Fruit fly (Drosophila melanogaster): ENCODE data around the gene Jhbp16.

Gene Jhbp16

DNA sequence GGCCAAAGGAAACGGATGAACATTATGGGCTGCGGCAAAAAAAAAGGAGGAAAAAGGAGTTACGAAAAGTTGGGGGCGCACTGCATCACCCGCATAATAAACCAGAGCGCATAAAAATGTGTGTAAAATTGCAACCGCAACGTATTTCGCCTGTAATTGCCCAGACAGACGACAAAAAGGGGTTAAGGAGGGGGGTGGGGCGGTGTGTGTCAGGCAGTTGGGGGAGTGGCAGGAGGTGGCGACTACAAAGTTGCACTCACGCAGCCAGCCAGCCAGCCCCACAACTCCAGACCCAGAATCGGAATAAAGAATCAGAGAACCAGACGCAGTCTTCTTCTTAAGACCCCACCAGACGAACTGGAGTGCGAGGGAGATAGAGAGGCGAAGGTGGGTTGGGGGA is 13.7 kb upstream of the Jhbp16 start:
- TF ChIP-seq EcR (GFP tag; optimal IDR thresholded peaks at IDR 0.05) (peak; percentile 20), fd96Ca (GFP tag; IDR thresholded peaks at IDR 0.05) (peak; percentile 24; the same call in 1 of the 3 replicates), Pif1B (GFP tag; optimal IDR thresholded peaks at IDR 0.05) (no peak), CG13204 (GFP tag; optimal IDR thresholded peaks at IDR 0.05) (peak; percentile 72)

DNA sequence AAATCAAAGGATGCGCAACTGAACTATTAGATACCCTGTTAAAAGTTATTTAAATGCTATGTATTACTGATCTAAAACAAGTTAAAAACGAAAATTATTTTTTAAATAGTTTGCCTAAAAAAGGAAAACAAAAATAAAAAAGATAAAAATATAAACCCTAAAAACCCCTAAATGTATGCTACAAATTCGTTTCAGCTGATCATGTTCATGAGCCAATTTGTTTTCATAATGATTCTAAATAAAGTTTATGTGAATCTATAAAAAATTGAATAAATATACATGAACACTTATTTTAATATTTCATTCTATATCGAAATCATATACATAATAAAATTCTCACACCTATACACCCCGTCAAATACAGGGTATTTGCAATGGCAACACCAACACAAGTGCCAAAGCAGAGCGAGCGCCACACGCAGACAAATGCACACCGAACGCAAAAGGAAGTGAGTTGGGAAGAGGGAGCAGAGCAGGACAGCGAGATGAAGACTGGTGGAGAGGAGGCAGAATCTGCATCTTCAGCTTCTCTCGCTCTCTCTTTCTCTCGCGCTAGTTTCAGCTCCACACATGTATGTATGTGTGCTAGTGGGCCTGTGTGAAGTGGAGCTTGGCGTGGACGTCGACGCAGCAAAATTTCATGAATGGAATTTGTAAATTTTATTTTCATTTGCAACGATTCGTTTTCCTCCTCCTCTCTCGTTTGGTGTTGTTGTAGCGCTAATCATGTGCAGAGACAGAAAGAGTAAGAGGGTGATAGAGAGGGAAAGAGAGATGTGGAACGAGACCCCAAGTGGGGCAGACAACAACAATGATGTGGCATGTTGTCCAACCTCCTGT is 12.9 kb upstream of the Jhbp16 start:
- peak; percentile 74 for TF ChIP-seq Snoo (tag; optimal IDR thresholded peaks at IDR 0.05)
- TF ChIP-seq CG17806 (tag; optimal IDR thresholded peaks at IDR 0.05), result peak; percentile 90
- peak; percentile 96 for TF ChIP-seq CG9948 (tag; optimal IDR thresholded peaks at IDR 0.05)
- peak; percentile 76 for TF ChIP-seq EcR (GFP tag; optimal IDR thresholded peaks at IDR 0.05)
- TF ChIP-seq CG8159 (tag; optimal IDR thresholded peaks at IDR 0.05), result peak; percentile 97
- no peak for TF ChIP-seq gl (tag; optimal IDR thresholded peaks at IDR 0.05)
- no peak for TF ChIP-seq CG10348 (GFP tag; IDR thresholded peaks at IDR 0.05)
- TF ChIP-seq Ets98B (GFP tag; IDR thresholded peaks at IDR 0.05), result peak; percentile 33; the same call in 1 of the 2 replicates
- peak; percentile 95 for TF ChIP-seq CG15710 (tag; optimal IDR thresholded peaks at IDR 0.05)
- TF ChIP-seq CG8301 (tag; optimal IDR thresholded peaks at IDR 0.05), result peak; percentile 90
- no peak; the same call in none of the 2 replicates for TF ChIP-seq CG12605 (GFP tag; IDR thresholded peaks at IDR 0.05)
- TF ChIP-seq CG14655 (GFP tag; optimal IDR thresholded peaks at IDR 0.05), result peak; percentile 96
- TF ChIP-seq rn (GFP tag; IDR thresholded peaks at IDR 0.05), result peak; percentile 65
- peak; percentile 77 for TF ChIP-seq Pif1B (GFP tag; optimal IDR thresholded peaks at IDR 0.05)
- peak; percentile 88 for TF ChIP-seq CG34367 (tag; optimal IDR thresholded peaks at IDR 0.05)
- peak; percentile 51; the same call in 1 of the 2 replicates for TF ChIP-seq CG32121 (GFP tag; IDR thresholded peaks at IDR 0.05)
- peak; percentile 32 for TF ChIP-seq CG13204 (GFP tag; optimal IDR thresholded peaks at IDR 0.05)
- no peak for TF ChIP-seq CG4496 (GFP tag; IDR thresholded peaks at IDR 0.05)
- TF ChIP-seq D1 (tag; optimal IDR thresholded peaks at IDR 0.05), result peak; percentile 87
- TF ChIP-seq fd96Ca (GFP tag; IDR thresholded peaks at IDR 0.05), result peak; percentile 70
- peak; percentile 52 for TF ChIP-seq Pif1A (GFP tag; optimal IDR thresholded peaks at IDR 0.05)

DNA sequence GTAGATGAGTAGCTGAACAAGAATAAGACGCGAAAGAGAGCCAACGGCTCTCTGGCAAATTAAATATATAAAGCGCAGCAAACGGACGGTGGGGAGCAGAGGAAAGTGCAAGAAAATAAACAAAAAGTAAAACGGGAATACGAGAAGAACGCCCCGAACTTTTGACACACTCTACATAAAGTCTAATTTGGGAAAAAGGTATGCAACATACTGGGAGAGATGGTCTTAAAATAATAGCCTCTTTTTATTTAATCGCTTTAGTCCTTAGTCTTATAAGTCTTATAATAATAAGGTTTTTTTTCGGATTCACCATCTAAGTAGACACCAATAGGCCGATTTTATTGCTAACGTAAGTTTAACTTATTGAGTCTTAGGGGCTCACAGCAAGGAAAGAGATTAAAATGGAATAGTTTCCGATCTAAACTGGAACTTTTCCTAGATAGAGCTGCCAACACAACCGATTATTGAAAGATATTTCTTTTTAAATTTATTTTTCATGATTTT is 11.2 kb upstream of the Jhbp16 start:
- TF ChIP-seq CG8301 (tag; optimal IDR thresholded peaks at IDR 0.05) (peak; percentile 52), CG13204 (GFP tag; optimal IDR thresholded peaks at IDR 0.05) (peak; percentile 15), rn (GFP tag; IDR thresholded peaks at IDR 0.05) (0 out of 2 replicates have a peak, but pooled peaks have one; percentile 12), CG34367 (tag; optimal IDR thresholded peaks at IDR 0.05) (peak; percentile 50), CG15710 (tag; optimal IDR thresholded peaks at IDR 0.05) (peak; percentile 53), CG17806 (tag; optimal IDR thresholded peaks at IDR 0.05) (peak; percentile 48), CG10348 (GFP tag; IDR thresholded peaks at IDR 0.05) (no peak), CG32121 (GFP tag; IDR thresholded peaks at IDR 0.05) (peak; percentile 48; the same call in 1 of the 2 replicates), Pif1A (GFP tag; optimal IDR thresholded peaks at IDR 0.05) (peak; percentile 28), CG12605 (GFP tag; IDR thresholded peaks at IDR 0.05) (peak; percentile 41; the same call in 1 of the 2 replicates), EcR (GFP tag; optimal IDR thresholded peaks at IDR 0.05) (no peak), CG14655 (GFP tag; optimal IDR thresholded peaks at IDR 0.05) (peak; percentile 75), gl (tag; optimal IDR thresholded peaks at IDR 0.05) (peak; percentile 30), fd96Ca (GFP tag; IDR thresholded peaks at IDR 0.05) (peak; percentile 63; the same call in 1 of the 3 replicates), Ets98B (GFP tag; IDR thresholded peaks at IDR 0.05) (peak; percentile 40; the same call in 1 of the 2 replicates), D1 (tag; optimal IDR thresholded peaks at IDR 0.05) (no peak), Snoo (tag; optimal IDR thresholded peaks at IDR 0.05) (no peak), CG8159 (tag; optimal IDR thresholded peaks at IDR 0.05) (peak; percentile 69), Pif1B (GFP tag; optimal IDR thresholded peaks at IDR 0.05) (no peak), CG9948 (tag; optimal IDR thresholded peaks at IDR 0.05) (peak; percentile 66), CG4496 (GFP tag; IDR thresholded peaks at IDR 0.05) (peak; percentile 74)

dm6 chr3R:21653434-21653833 is 10.8 kb upstream of the Jhbp16 start:
- TF ChIP-seq CG32121 (GFP tag; IDR thresholded peaks at IDR 0.05) (no peak), gl (tag; optimal IDR thresholded peaks at IDR 0.05) (peak; percentile 71), EcR (GFP tag; optimal IDR thresholded peaks at IDR 0.05) (peak; percentile 67), Ets98B (GFP tag; IDR thresholded peaks at IDR 0.05) (no peak), CG9948 (tag; optimal IDR thresholded peaks at IDR 0.05) (no peak), CG4496 (GFP tag; IDR thresholded peaks at IDR 0.05) (no peak), CG13204 (GFP tag; optimal IDR thresholded peaks at IDR 0.05) (peak; percentile 56), CG17806 (tag; optimal IDR thresholded peaks at IDR 0.05) (no peak)

DNA sequence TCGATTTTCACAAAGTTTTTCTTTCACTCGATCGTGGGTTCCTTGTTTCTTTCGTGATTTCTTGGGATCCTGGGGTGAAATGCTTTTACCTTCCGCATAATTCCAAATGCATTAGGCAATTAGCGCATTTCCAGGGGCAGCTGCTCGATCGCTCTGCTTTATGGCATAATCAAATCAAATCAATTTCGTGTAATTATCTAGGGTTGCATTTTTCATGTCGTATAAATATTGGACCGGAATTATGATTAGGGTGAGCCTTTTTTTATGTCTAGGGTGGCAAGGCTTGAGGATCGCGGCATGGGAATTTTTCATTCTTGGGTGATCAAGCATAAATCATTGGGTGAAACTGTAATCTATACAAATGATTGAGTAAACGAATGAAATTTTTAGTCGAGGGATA is 9.4 kb upstream of the Jhbp16 start:
- TF ChIP-seq Ets98B (GFP tag; IDR thresholded peaks at IDR 0.05) (no peak), CG8159 (tag; optimal IDR thresholded peaks at IDR 0.05) (peak; percentile 61)

- TF ChIP-seq CG8159 (tag; optimal IDR thresholded peaks at IDR 0.05) (no peak), D1 (tag; optimal IDR thresholded peaks at IDR 0.05) (no peak), Snoo (tag; optimal IDR thresholded peaks at IDR 0.05) (no peak), Pif1B (GFP tag; optimal IDR thresholded peaks at IDR 0.05) (no peak), CG17806 (tag; optimal IDR thresholded peaks at IDR 0.05) (peak; percentile 6), CG15710 (tag; optimal IDR thresholded peaks at IDR 0.05) (no peak), fd96Ca (GFP tag; IDR thresholded peaks at IDR 0.05) (no peak), EcR (GFP tag; optimal IDR thresholded peaks at IDR 0.05) (no peak), CG32121 (GFP tag; IDR thresholded peaks at IDR 0.05) (peak; percentile 24; the same call in 1 of the 2 replicates), CG14655 (GFP tag; optimal IDR thresholded peaks at IDR 0.05) (no peak), CG8301 (tag; optimal IDR thresholded peaks at IDR 0.05) (no peak)
Observed at dm6 chr3R:21655384-21655783, 8.8 kb upstream of the Jhbp16 start.

Measured in whole organism, pupa.